Worm (Caenorhabditis elegans) whole organism, L4 larva: ENCODE measurements around the gene M110.7.

ENCODE experiments used
- ama-1 ChIP-seq: fragments of 150-350 bp; optimal IDR thresholded peaks from 2 replicates; lab custom pipeline; 2014; ENCODE audit warnings: inconsistent platforms, mixed read lengths
- attf-4 ChIP-seq: sonication (generic microtip); optimal IDR thresholded peaks from 3 replicates; lab custom pipeline; 2017; ENCODE audit warnings: missing biosample characterization, missing genetic modification characterization
- ceh-28 ChIP-seq: fragments of 150-350 bp; optimal IDR thresholded peaks from 2 replicates; lab custom pipeline; 2014; ENCODE audit warnings: missing biosample characterization, missing genetic modification reagents, missing genetic modification characterization
- lin-13 ChIP-seq: fragments of 150-350 bp; optimal IDR thresholded peaks from 2 replicates; lab custom pipeline; 2014; ENCODE audit warnings: missing biosample characterization, missing genetic modification reagents, missing genetic modification characterization
- lir-3 ChIP-seq: sonication (generic microtip); optimal IDR thresholded peaks from 2 replicates; lab custom pipeline; 2016; ENCODE audit warnings: mild to moderate bottlenecking, missing genetic modification characterization, missing compliant biosample characterization
- skn-1 ChIP-seq: fragments of 150-350 bp; optimal IDR thresholded peaks from 2 replicates; lab custom pipeline; 2014; ENCODE audit warnings: missing biosample characterization, missing genetic modification characterization
- snpc-4 ChIP-seq: fragments of 150-350 bp; optimal IDR thresholded peaks from 2 replicates; lab custom pipeline; 2014; ENCODE audit warnings: missing biosample characterization, missing genetic modification characterization
- zfp-2 ChIP-seq: sonication (generic microtip); optimal IDR thresholded peaks from 2 replicates; lab custom pipeline; 2016; ENCODE audit warnings: mild to moderate bottlenecking, missing genetic modification characterization, missing compliant biosample characterization

- TF ChIP-seq ama-1 (no peak), zfp-2 (tag; lab: Kevin White, UChicago) (no peak), ceh-28 (tag; lab: Kevin White, UChicago) (no peak), lin-13 (GFP tag; lab: Kevin White, UChicago) (no peak), skn-1 (tag; lab: Kevin White, UChicago) (no peak), lir-3 (tag; lab: Kevin White, UChicago) (no peak), snpc-4 (tag; lab: Kevin White, UChicago) (no peak), attf-4 (tag; lab: Kevin White, UChicago) (no peak)
Measured at ce11 chrII:8218266-8218665, 14.3 kb upstream of the M110.7 start.
